Worm (Caenorhabditis elegans) whole organism, L2 larva: ENCODE measurements around the gene K02F3.9.

Experiments used
- C34F6.9 ChIP-seq: fragments of 150-350 bp; optimal IDR thresholded peaks from 2 replicates; lab custom pipeline; 2014; ENCODE audit warnings: missing biosample characterization, missing genetic modification characterization
- F13H6.1 ChIP-seq: sonication (generic microtip); optimal IDR thresholded peaks from 2 replicates; lab custom pipeline; 2016; ENCODE audit warnings: missing genetic modification characterization, missing compliant biosample characterization
- Y55F3AM.14 ChIP-seq: fragments of 200-800 bp; sonication (Bioruptor generic); optimal IDR thresholded peaks from 2 replicates; lab custom pipeline; 2018; ENCODE audit warnings: mild to moderate bottlenecking, missing genetic modification characterization, missing compliant biosample characterization
- ZK546.5 ChIP-seq: sonication (generic microtip); optimal IDR thresholded peaks from 2 replicates; lab custom pipeline; 2017; ENCODE audit warnings: missing biosample characterization, missing genetic modification characterization
- ceh-16 ChIP-seq: fragments of 150-350 bp; optimal IDR thresholded peaks from 2 replicates; lab custom pipeline; 2014; ENCODE audit warnings: missing biosample characterization, missing genetic modification characterization
- ceh-82 ChIP-seq: fragments of 150-350 bp; optimal IDR thresholded peaks from 2 replicates; lab custom pipeline; 2014; ENCODE audit warnings: missing biosample characterization, missing genetic modification characterization
- crh-2 ChIP-seq: sonication (generic microtip); optimal IDR thresholded peaks from 2 replicates; lab custom pipeline; 2017; ENCODE audit warnings: missing biosample characterization, missing genetic modification characterization
- egl-27 ChIP-seq: sonication (generic microtip); optimal IDR thresholded peaks from 3 replicates; lab custom pipeline; 2017; ENCODE audit warnings: missing biosample characterization, missing genetic modification reagents, missing genetic modification characterization
- elt-3 ChIP-seq: sonication (generic microtip); optimal IDR thresholded peaks from 2 replicates; lab custom pipeline; 2017; ENCODE audit warnings: missing biosample characterization, missing genetic modification characterization
- fos-1 ChIP-seq: fragments of 150-350 bp; optimal IDR thresholded peaks from 2 replicates; lab custom pipeline; 2014; ENCODE audit warnings: missing biosample characterization, missing genetic modification characterization
- gmeb-1 ChIP-seq: fragments of 150-350 bp; optimal IDR thresholded peaks from 2 replicates; lab custom pipeline; 2014; ENCODE audit warnings: missing biosample characterization, missing genetic modification characterization
- lin-11 ChIP-seq: fragments of 150-350 bp; sonication (generic microtip); optimal IDR thresholded peaks from 2 replicates; lab custom pipeline; 2014; ENCODE audit warnings: missing biosample characterization, missing genetic modification characterization, inconsistent platforms, mixed read lengths
- lin-13 ChIP-seq: fragments of 150-350 bp; optimal IDR thresholded peaks from 2 replicates; lab custom pipeline; 2014; ENCODE audit warnings: missing biosample characterization, missing genetic modification reagents, missing genetic modification characterization
- lsy-2 ChIP-seq, 2 experiments: fragments of 150-350 bp in 1 of 2; sonication (generic microtip) in 1 of 2; optimal IDR thresholded peaks; 2 replicates each; lab custom pipeline; 2014 to 2017; ENCODE audit warnings: missing biosample characterization in 2 of 2, missing genetic modification characterization in 2 of 2
- mab-5 ChIP-seq: fragments of 150-350 bp; optimal IDR thresholded peaks from 2 replicates; lab custom pipeline; 2014; ENCODE audit warnings: missing biosample characterization, missing genetic modification characterization
- mbf-1 ChIP-seq: sonication (generic microtip); optimal IDR thresholded peaks from 2 replicates; lab custom pipeline; 2017; ENCODE audit warnings: missing biosample characterization, missing genetic modification characterization
- mdl-1 ChIP-seq, 2 experiments: fragments of 150-350 bp in 1 of 2; sonication (generic microtip) in 1 of 2; optimal IDR thresholded peaks; 2 replicates each; lab custom pipeline; 2017; ENCODE audit warnings: missing biosample characterization in 2 of 2, missing genetic modification characterization in 2 of 2
- nhr-12 ChIP-seq: fragments of 150-350 bp; optimal IDR thresholded peaks from 2 replicates; lab custom pipeline; 2014; ENCODE audit warnings: missing biosample characterization, missing genetic modification characterization
- nhr-129 ChIP-seq: fragments of 150-350 bp; optimal IDR thresholded peaks from 2 replicates; lab custom pipeline; 2014; ENCODE audit warnings: missing biosample characterization, missing genetic modification characterization
- nhr-21 ChIP-seq: fragments of 150-350 bp; optimal IDR thresholded peaks from 2 replicates; lab custom pipeline; 2014; ENCODE audit warnings: missing biosample characterization, missing genetic modification characterization
- nhr-237 ChIP-seq: fragments of 150-350 bp; optimal IDR thresholded peaks from 2 replicates; lab custom pipeline; 2014; ENCODE audit warnings: missing biosample characterization, missing genetic modification characterization
- nhr-25 ChIP-seq: fragments of 150-350 bp; sonication (generic microtip); optimal IDR thresholded peaks from 3 replicates; lab custom pipeline; 2014; ENCODE audit warnings: missing biosample characterization, missing genetic modification characterization
- peb-1 ChIP-seq: fragments of 150-350 bp; optimal IDR thresholded peaks from 2 replicates; lab custom pipeline; 2014; ENCODE audit warnings: missing biosample characterization, missing genetic modification characterization
- skn-1 ChIP-seq: sonication (generic microtip); optimal IDR thresholded peaks from 2 replicates; lab custom pipeline; 2017; ENCODE audit warnings: missing biosample characterization, missing genetic modification characterization
- sma-3 ChIP-seq: sonication (generic microtip); optimal IDR thresholded peaks from 2 replicates; lab custom pipeline; 2016; ENCODE audit warnings: missing genetic modification reagents, missing genetic modification characterization, missing compliant biosample characterization
- sma-9 ChIP-seq, 2 experiments: fragments of 150-350 bp in 1 of 2; sonication (generic microtip) in 1 of 2; optimal IDR thresholded peaks; 2 replicates each; lab custom pipeline; 2014 to 2016; ENCODE audit warnings: missing genetic modification characterization in 2 of 2, mild to moderate bottlenecking in 1 of 2, missing biosample characterization in 1 of 2, missing compliant biosample characterization in 1 of 2, missing genetic modification reagents in 1 of 2, moderate library complexity in 1 of 2
- snpc-4 ChIP-seq: fragments of 150-350 bp; optimal IDR thresholded peaks from 2 replicates; lab custom pipeline; 2014; ENCODE audit warnings: missing biosample characterization, missing genetic modification characterization
- unc-55 ChIP-seq: fragments of 150-350 bp; sonication (generic microtip); optimal IDR thresholded peaks from 3 replicates; lab custom pipeline; 2014; ENCODE audit warnings: missing biosample characterization, missing genetic modification reagents, missing genetic modification characterization
- zag-1 ChIP-seq: fragments of 150-350 bp; optimal IDR thresholded peaks from 2 replicates; lab custom pipeline; 2014; ENCODE audit warnings: missing biosample characterization, missing genetic modification characterization
- ztf-1 ChIP-seq: fragments of 200-800 bp; sonication (Bioruptor generic); conservative IDR thresholded peaks from 2 replicates; pipeline ENCODE4 v1.3.6; 2022; ENCODE audit warnings: missing genetic modification characterization, missing compliant biosample characterization
- ztf-11 ChIP-seq: sonication (generic microtip); optimal IDR thresholded peaks from 2 replicates; lab custom pipeline; 2017; ENCODE audit warnings: missing biosample characterization, missing genetic modification characterization

Gene K02F3.9

DNA sequence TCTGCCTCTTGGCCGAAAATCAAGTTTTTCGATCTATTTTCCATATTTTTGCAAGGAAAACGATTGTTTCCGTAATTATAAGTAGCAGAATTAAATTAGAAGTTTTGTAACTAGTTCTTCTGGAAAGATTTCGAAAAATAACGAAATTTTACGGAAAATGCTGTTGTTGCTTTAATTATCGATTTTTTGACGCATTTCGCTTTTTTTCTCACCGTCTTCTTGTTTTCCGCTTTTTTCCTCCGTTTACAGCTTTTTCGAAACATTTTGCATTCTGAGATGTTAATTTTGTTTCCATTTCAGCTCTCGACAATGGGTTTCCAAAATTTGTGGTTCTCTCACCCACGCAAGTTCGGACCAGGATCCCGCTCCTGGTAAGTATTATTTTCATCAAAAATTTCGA is 47.2 kb downstream of the K02F3.9 start, which contains the start of gene rps-29:
Gene rps-29 (plus strand): TSS at position 301 of the 400 bp plus-strand sequence.
- TF ChIP-seq nhr-21 (tag; lab: Kevin White, UChicago) (no peak), elt-3 (tag; lab: Kevin White, UChicago) (no peak), gmeb-1 (tag; lab: Kevin White, UChicago) (no peak), zag-1 (tag; lab: Kevin White, UChicago) (no peak), lin-11 (tag; lab: Kevin White, UChicago) (no peak)

DNA sequence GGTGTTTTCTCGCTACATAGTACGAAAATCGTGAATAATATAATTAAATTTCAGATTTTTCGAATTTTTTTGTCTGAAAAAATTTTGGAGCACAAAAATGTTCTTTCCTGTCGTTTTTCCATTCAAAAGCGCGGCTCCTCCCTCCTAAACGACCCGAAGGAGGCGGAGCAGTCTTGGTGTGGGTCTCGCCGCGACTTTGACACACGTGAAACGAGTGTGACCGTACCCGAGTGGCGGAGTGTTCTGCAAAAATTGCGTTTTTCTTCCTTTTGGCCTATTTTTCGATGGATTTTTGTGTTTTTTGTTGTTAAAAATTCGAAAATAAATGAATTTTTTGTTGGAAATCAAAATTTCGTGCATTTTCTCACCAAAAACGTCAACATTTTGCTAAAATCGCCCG is 47.6 kb downstream of the K02F3.9 start, which contains the start of gene snt-2:
Gene snt-2 (minus strand): TSS at position 139 of the 400 bp plus-strand sequence.
- peak; percentile 25 for TF ChIP-seq snpc-4 (tag; lab: Kevin White, UChicago)
- TF ChIP-seq lsy-2 (tag; optimal IDR thresholded peaks at IDR 0.05; lab: Kevin White, UChicago) = peak; percentile 97 to 99
- peak; percentile 4 for TF ChIP-seq mab-5 (tag; lab: Kevin White, UChicago)
- no peak for TF ChIP-seq egl-27 (tag; lab: Kevin White, UChicago)
- TF ChIP-seq crh-2 = peak; percentile 81
- peak; percentile 75 for TF ChIP-seq lin-13 (GFP tag; lab: Kevin White, UChicago)
- TF ChIP-seq C34F6.9 (tag; lab: Kevin White, UChicago) = peak; percentile 72
- TF ChIP-seq unc-55 (GFP tag; lab: Kevin White, UChicago) = peak; percentile 92
- TF ChIP-seq Y55F3AM.14 = peak; percentile 36
- TF ChIP-seq nhr-25 (tag; lab: Kevin White, UChicago) = peak; percentile 50
- peak; percentile 45 for TF ChIP-seq F13H6.1 (tag; lab: Kevin White, UChicago)
- TF ChIP-seq gmeb-1 (tag; lab: Kevin White, UChicago) = peak; percentile 78
- no peak for TF ChIP-seq mbf-1 (tag; lab: Kevin White, UChicago)
- peak in 1 of 2 experiments; percentile 39 for TF ChIP-seq mdl-1 (tag; optimal IDR thresholded peaks at IDR 0.05; lab: Kevin White, UChicago)
- no peak for TF ChIP-seq ztf-11 (tag; lab: Kevin White, UChicago)
- peak; percentile 72 for TF ChIP-seq lin-11 (tag; lab: Kevin White, UChicago)
- no peak for TF ChIP-seq skn-1
- no peak for TF ChIP-seq nhr-12 (tag; lab: Kevin White, UChicago)
- TF ChIP-seq ZK546.5 (tag; lab: Kevin White, UChicago) = peak; percentile 36
- peak; percentile 40 for TF ChIP-seq sma-9 (GFP tag; optimal IDR thresholded peaks at IDR 0.05; lab: Kevin White, UChicago)
- TF ChIP-seq sma-9 (tag; optimal IDR thresholded peaks at IDR 0.05; lab: Kevin White, UChicago) = no peak
- peak; percentile 21 for TF ChIP-seq ceh-16 (tag; lab: Kevin White, UChicago)
- TF ChIP-seq zag-1 (tag; lab: Kevin White, UChicago) = no peak
- TF ChIP-seq nhr-21 (tag; lab: Kevin White, UChicago) = peak; percentile 56
- peak; percentile 48 for TF ChIP-seq fos-1 (tag; lab: Kevin White, UChicago)
- peak; percentile 71 for TF ChIP-seq nhr-129 (tag; lab: Kevin White, UChicago)
- TF ChIP-seq sma-3 (GFP tag; lab: Kevin White, UChicago) = peak; percentile 61

DNA sequence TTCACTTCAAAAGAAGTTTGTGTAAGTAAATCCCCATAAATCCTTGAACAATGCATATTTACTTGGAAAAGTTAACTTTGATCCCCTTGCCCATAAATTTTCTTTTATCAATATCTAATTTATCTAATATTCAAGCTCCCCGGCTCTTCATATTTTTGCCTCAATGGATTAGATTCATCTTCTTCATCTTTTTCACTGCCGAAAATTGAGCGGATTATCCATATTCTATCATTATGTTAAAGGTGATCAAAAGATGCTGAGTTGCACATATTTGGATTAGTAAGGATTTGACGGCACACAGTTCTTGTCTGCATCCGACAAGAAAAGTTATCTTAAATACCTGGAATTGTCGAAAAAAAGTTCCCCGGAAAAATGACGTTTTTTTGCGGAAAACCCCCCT is 50.6 kb downstream of the K02F3.9 start:
- TF ChIP-seq C34F6.9 (tag; lab: Kevin White, UChicago) = no peak
- TF ChIP-seq unc-55 (GFP tag; lab: Kevin White, UChicago) = no peak
- TF ChIP-seq ztf-1 (GFP tag; lab: Robert Waterston, UW) = no peak
- no peak for TF ChIP-seq ceh-16 (tag; lab: Kevin White, UChicago)
- TF ChIP-seq peb-1 = no peak
- TF ChIP-seq nhr-237 (tag; lab: Kevin White, UChicago) = no peak
- TF ChIP-seq ceh-82 (tag; lab: Kevin White, UChicago) = no peak
